Worm (Caenorhabditis elegans): ENCODE results near the gene ZK353.9.

DNA sequence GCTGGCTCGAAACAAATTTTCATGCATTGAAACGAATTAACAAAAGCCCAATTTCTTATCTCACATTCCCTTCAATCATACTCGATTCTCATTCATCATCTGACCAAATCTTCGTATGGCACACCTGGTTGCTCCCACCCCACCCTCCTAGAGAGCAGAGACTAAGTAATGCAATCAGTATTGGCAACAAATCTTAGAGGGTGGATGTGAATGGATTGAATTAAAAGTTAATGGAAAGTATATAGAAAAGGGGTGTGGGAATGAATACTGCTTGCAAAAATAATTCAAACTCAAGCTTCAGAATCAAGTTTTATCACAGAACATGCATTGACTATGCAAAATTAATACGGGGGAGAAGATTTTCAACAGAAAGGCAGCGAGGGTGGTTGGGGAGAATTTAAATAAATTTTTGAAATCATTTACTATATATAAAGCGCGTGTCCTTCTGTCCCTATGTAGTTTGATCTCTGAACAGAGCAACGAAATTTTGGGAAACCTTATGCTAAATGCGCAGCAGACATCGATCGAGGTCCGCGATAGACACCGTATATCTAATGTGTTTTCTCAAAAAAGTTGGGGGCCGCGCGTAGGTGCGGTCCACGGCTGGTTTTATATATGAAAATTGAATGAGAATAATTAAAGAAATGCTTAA, 28.6 kb downstream of the ZK353.9 start:
- TF ChIP-seq him-1 (tag; optimal IDR thresholded peaks at IDR 0.05) = no peak
- TF ChIP-seq W03F9.2 (tag; optimal IDR thresholded peaks at IDR 0.05) = no peak

Data from whole organism, L4/young adult.